Worm (Caenorhabditis elegans) whole organism, L2 larva: ENCODE data around the gene M195.2.
A peak's percentile ranks its signal among the peaks of the same experiment; 100 is the strongest.

ENCODE experiments used
- R02D3.7 ChIP-seq: fragments of 150-350 bp; optimal IDR thresholded peaks from 2 replicates; lab custom pipeline; 2014; ENCODE audit warnings: missing biosample characterization, missing genetic modification characterization
- ceh-16 ChIP-seq: fragments of 150-350 bp; optimal IDR thresholded peaks from 2 replicates; lab custom pipeline; 2014; ENCODE audit warnings: missing biosample characterization, missing genetic modification characterization
- dmd-4 ChIP-seq: sonication (generic microtip); optimal IDR thresholded peaks from 2 replicates; lab custom pipeline; 2017; ENCODE audit warnings: missing biosample characterization, missing genetic modification characterization
- egl-27 ChIP-seq: sonication (generic microtip); optimal IDR thresholded peaks from 3 replicates; lab custom pipeline; 2017; ENCODE audit warnings: missing biosample characterization, missing genetic modification reagents, missing genetic modification characterization
- fos-1 ChIP-seq: fragments of 150-350 bp; optimal IDR thresholded peaks from 2 replicates; lab custom pipeline; 2014; ENCODE audit warnings: missing biosample characterization, missing genetic modification characterization
- lin-13 ChIP-seq: fragments of 150-350 bp; optimal IDR thresholded peaks from 2 replicates; lab custom pipeline; 2014; ENCODE audit warnings: missing biosample characterization, missing genetic modification reagents, missing genetic modification characterization
- mdl-1 ChIP-seq, 2 experiments: fragments of 150-350 bp in 1 of 2; sonication (generic microtip) in 1 of 2; optimal IDR thresholded peaks; 2 replicates each; lab custom pipeline; 2017; ENCODE audit warnings: missing biosample characterization in 2 of 2, missing genetic modification characterization in 2 of 2
- nhr-10 ChIP-seq: sonication (generic microtip); optimal IDR thresholded peaks from 2 replicates; lab custom pipeline; 2017; ENCODE audit warnings: missing biosample characterization, missing genetic modification characterization
- nhr-237 ChIP-seq: fragments of 150-350 bp; optimal IDR thresholded peaks from 2 replicates; lab custom pipeline; 2014; ENCODE audit warnings: missing biosample characterization, missing genetic modification characterization
- nhr-6 ChIP-seq: fragments of 150-350 bp; optimal IDR thresholded peaks from 2 replicates; lab custom pipeline; 2014; ENCODE audit warnings: missing biosample characterization, missing genetic modification characterization
- sem-4 ChIP-seq: fragments of 150-350 bp; optimal IDR thresholded peaks from 2 replicates; lab custom pipeline; 2014; ENCODE audit warnings: missing biosample characterization, missing genetic modification reagents, missing genetic modification characterization
- sma-9 ChIP-seq, 2 experiments: fragments of 150-350 bp in 1 of 2; sonication (generic microtip) in 1 of 2; optimal IDR thresholded peaks; 2 replicates each; lab custom pipeline; 2014 to 2016; ENCODE audit warnings: missing genetic modification characterization in 2 of 2, mild to moderate bottlenecking in 1 of 2, missing biosample characterization in 1 of 2, missing compliant biosample characterization in 1 of 2, missing genetic modification reagents in 1 of 2, moderate library complexity in 1 of 2
- unc-55 ChIP-seq: fragments of 150-350 bp; sonication (generic microtip); optimal IDR thresholded peaks from 3 replicates; lab custom pipeline; 2014; ENCODE audit warnings: missing biosample characterization, missing genetic modification reagents, missing genetic modification characterization

Gene M195.2

DNA sequence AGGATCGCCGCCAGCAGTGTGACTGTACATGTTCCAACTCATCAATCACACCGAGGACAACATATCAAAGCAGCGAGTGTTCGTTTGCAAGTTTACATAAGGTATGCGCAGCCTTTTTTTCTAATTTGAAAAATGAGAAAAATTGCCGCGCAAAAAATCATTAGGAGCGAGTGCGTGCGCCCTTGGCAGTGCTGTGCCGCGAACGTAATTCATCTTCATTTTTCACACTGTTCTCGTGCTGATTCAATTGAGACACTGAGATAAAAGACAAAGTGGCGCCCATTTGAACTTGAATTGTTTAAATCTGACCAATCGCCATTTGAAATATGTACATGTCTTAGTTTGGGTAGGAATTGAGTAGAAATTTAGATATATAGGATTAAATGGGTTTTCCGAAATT is 49.0 kb downstream of the M195.2 start:
- no peak for TF ChIP-seq nhr-237 (tag; lab: Kevin White, UChicago)
- TF ChIP-seq lin-13 (GFP tag; lab: Kevin White, UChicago) = no peak
- TF ChIP-seq mdl-1 (tag; optimal IDR thresholded peaks at IDR 0.05; lab: Kevin White, UChicago) = no peak
- TF ChIP-seq sem-4 (tag; lab: Kevin White, UChicago) = peak; percentile 28
- TF ChIP-seq nhr-10 (tag; lab: Kevin White, UChicago) = no peak
- TF ChIP-seq dmd-4 (tag; lab: Kevin White, UChicago) = no peak

- TF ChIP-seq nhr-10 (tag; lab: Kevin White, UChicago) (no peak), R02D3.7 (no peak)
Measured at ce11 chrII:8411002-8411401, 50.4 kb downstream of the M195.2 start.

DNA sequence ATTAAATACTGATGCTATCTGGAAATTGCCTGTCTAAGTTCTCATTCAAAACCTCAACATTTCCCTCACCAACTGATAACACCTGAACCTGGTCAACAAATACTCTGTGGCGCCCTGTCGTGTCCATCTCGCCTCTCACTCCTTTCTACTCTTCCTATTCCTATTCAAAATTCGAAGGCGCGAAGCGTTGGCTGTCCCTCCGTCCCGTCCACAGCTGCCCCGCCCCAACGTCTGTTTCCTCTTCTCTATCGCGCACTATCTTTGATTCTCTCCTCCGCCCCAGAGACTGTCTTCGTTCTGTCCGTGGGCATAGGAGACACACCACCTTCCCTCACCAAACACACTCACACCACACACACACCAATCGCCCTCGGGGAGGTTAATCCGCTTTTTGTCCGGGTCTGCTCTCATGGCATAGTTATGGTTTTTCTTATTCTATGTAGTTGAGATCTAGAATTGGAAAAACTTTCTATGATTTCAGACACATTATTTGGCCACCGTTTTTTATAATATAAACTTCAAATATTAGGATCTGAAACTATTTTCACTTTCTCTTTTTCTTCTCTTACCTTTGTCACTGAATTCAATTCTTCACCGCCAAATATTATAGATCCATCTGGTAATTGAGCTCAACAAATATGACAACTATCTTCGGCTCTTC is 51.6 kb downstream of the M195.2 start, which contains the start of gene efl-3:
Gene efl-3, plus strand, starts transcription at position 611 of the 661 bp plus-strand sequence.
- no peak for TF ChIP-seq nhr-6 (tag; lab: Kevin White, UChicago)
- TF ChIP-seq ceh-16 = peak; percentile 7
- peak; percentile 51 for TF ChIP-seq fos-1 (tag; lab: Kevin White, UChicago)
- no peak for TF ChIP-seq unc-55
- TF ChIP-seq sma-9 (GFP tag; optimal IDR thresholded peaks at IDR 0.05; lab: Kevin White, UChicago) = peak; percentile 30
- no peak for TF ChIP-seq sma-9 (tag; optimal IDR thresholded peaks at IDR 0.05; lab: Kevin White, UChicago)
- TF ChIP-seq egl-27 (tag; lab: Kevin White, UChicago) = no peak
- TF ChIP-seq, all 48 proteins: peak for 3
